Fruit fly (Drosophila melanogaster) whole organism, embryonic: ENCODE measurements around the gene CG10663.

Source experiments
- ATbp ChIP-seq: fragments of 200-800 bp; sonication (Bioruptor generic); optimal IDR thresholded peaks from 2 replicates; lab custom pipeline; 2017; ENCODE audit warnings: missing biosample characterization, mild to moderate bottlenecking, missing genetic modification characterization, missing genetic modification reagents
- Antp ChIP-seq: fragments of 200-800 bp; sonication (Bioruptor generic); optimal IDR thresholded peaks from 3 replicates; lab custom pipeline; 2016; ENCODE audit warnings: missing biosample characterization, missing genetic modification characterization
- Atf6 ChIP-seq: fragments of 200-800 bp; sonication (Bioruptor generic); IDR thresholded peaks from 2 replicates; pipeline ENCODE4 v1.3.6; 2022; ENCODE audit warnings: missing biosample characterization, missing genetic modification characterization
- Awh ChIP-seq: fragments of 200-800 bp; sonication (Bioruptor generic); IDR thresholded peaks from 2 replicates; pipeline ENCODE4, ENCODE4 v1.3.6; 2022; ENCODE audit warnings: missing biosample characterization, missing genetic modification characterization
- B-H1 ChIP-seq: fragments of 200-800 bp; sonication (Bioruptor generic); IDR thresholded peaks from 3 replicates; pipeline ENCODE4 v1.3.6; 2022; ENCODE audit warnings: missing biosample characterization, missing genetic modification characterization
- B-H2 ChIP-seq: fragments of 200-800 bp; sonication (Bioruptor generic); optimal IDR thresholded peaks from 2 replicates; lab custom pipeline; 2018; ENCODE audit warnings: missing biosample characterization, mild to moderate bottlenecking, missing genetic modification characterization
- Bdp1 ChIP-seq: fragments of 200-800 bp; sonication (Bioruptor generic); optimal IDR thresholded peaks from 3 replicates; lab custom pipeline; 2016; ENCODE audit warnings: missing biosample characterization, missing genetic modification characterization
- CG10147 ChIP-seq: fragments of 200-800 bp; sonication (Bioruptor generic); optimal IDR thresholded peaks from 2 replicates; lab custom pipeline; 2019; ENCODE audit warnings: missing biosample characterization, mild to moderate bottlenecking, missing genetic modification characterization, moderate library complexity
- CG10366 ChIP-seq: fragments of 200-800 bp; sonication (Bioruptor generic); IDR thresholded peaks from 2 replicates; pipeline ENCODE4 v1.3.6; 2022; ENCODE audit warnings: missing biosample characterization, missing genetic modification characterization
- CG10565 ChIP-seq: fragments of 200-800 bp; sonication (Bioruptor generic); optimal IDR thresholded peaks from 3 replicates; lab custom pipeline; 2016; ENCODE audit warnings: missing biosample characterization, mild to moderate bottlenecking, missing genetic modification characterization
- CG11723 ChIP-seq: fragments of 200-800 bp; sonication (Bioruptor generic); optimal IDR thresholded peaks from 2 replicates; lab custom pipeline; 2017; ENCODE audit warnings: missing biosample characterization, mild to moderate bottlenecking, missing genetic modification characterization
- CG13424 ChIP-seq: fragments of 200-800 bp; sonication (Bioruptor generic); optimal IDR thresholded peaks from 2 replicates; lab custom pipeline; 2019; ENCODE audit warnings: missing biosample characterization, mild to moderate bottlenecking, missing genetic modification characterization, moderate library complexity
- CG14710 ChIP-seq: fragments of 200-800 bp; sonication (Bioruptor generic); optimal IDR thresholded peaks from 3 replicates; lab custom pipeline; 2019; ENCODE audit warnings: missing biosample characterization, mild to moderate bottlenecking, missing genetic modification characterization, moderate library complexity
- CG15011 ChIP-seq: fragments of 200-800 bp; sonication (Bioruptor generic); optimal IDR thresholded peaks from 3 replicates; lab custom pipeline; 2018; ENCODE audit warnings: missing biosample characterization, mild to moderate bottlenecking, missing genetic modification characterization
- CG1647 ChIP-seq: fragments of 200-800 bp; sonication (Bioruptor generic); optimal IDR thresholded peaks from 3 replicates; lab custom pipeline; 2016; ENCODE audit warnings: missing biosample characterization, missing genetic modification characterization
- CG16813 ChIP-seq: fragments of 200-800 bp; sonication (Bioruptor generic); IDR thresholded peaks from 3 replicates; pipeline ENCODE4 v1.3.6; 2022; ENCODE audit warnings: missing biosample characterization, missing genetic modification characterization; ENCODE audit not compliant: partially characterized antibody
- CG18011 ChIP-seq: fragments of 200-800 bp; sonication (Bioruptor generic); optimal IDR thresholded peaks from 2 replicates; lab custom pipeline; 2017; ENCODE audit warnings: missing biosample characterization, missing genetic modification characterization, mild to moderate bottlenecking, moderate library complexity, missing genotype
- CG4328 ChIP-seq: fragments of 200-800 bp; sonication (Bioruptor generic); optimal IDR thresholded peaks from 3 replicates; lab custom pipeline; 2017; ENCODE audit warnings: missing biosample characterization, missing genetic modification reagents, missing genetic modification characterization
- CG4820 ChIP-seq: fragments of 200-800 bp; sonication (Bioruptor generic); optimal IDR thresholded peaks from 3 replicates; lab custom pipeline; 2016; ENCODE audit warnings: missing biosample characterization, missing genetic modification characterization
- CG5953 ChIP-seq: fragments of 200-800 bp; sonication (Bioruptor generic); IDR thresholded peaks from 2 replicates; pipeline ENCODE4 v1.3.6; 2022; ENCODE audit warnings: missing biosample characterization, missing genetic modification characterization
- CG6272 ChIP-seq: fragments of 200-800 bp; sonication (Bioruptor generic); IDR thresholded peaks from 2 replicates; pipeline ENCODE4 v1.3.6; 2022; ENCODE audit warnings: missing biosample characterization, missing genetic modification characterization
- CG8924 ChIP-seq: fragments of 200-800 bp; optimal IDR thresholded peaks from 3 replicates; lab custom pipeline; 2019; ENCODE audit warnings: missing biosample characterization, mild to moderate bottlenecking, missing genetic modification characterization, moderate library complexity
- CG9876 ChIP-seq: fragments of 200-800 bp; sonication (Bioruptor generic); optimal IDR thresholded peaks from 2 replicates; lab custom pipeline; 2016; ENCODE audit warnings: missing biosample characterization, missing genetic modification characterization
- CHES-1-like ChIP-seq: fragments of 200-800 bp; sonication (Bioruptor generic); optimal IDR thresholded peaks from 2 replicates; lab custom pipeline; 2016; ENCODE audit warnings: missing biosample characterization, missing genetic modification characterization
- CTCF ChIP-seq: fragments of 200-800 bp; sonication (Bioruptor generic); optimal IDR thresholded peaks from 2 replicates; lab custom pipeline; 2017; ENCODE audit warnings: missing biosample characterization, mild to moderate bottlenecking, missing genetic modification characterization, moderate library complexity
- Chrac-16 ChIP-seq: fragments of 200-800 bp; sonication (Bioruptor generic); optimal IDR thresholded peaks from 3 replicates; lab custom pipeline; 2016; ENCODE audit warnings: missing biosample characterization, missing genetic modification characterization
- Drgx ChIP-seq: fragments of 200-800 bp; sonication (Bioruptor generic); IDR thresholded peaks from 2 replicates; pipeline ENCODE4 v1.3.6; 2022; ENCODE audit warnings: missing biosample characterization, missing genetic modification characterization
- Fer1 ChIP-seq: fragments of 200-800 bp; sonication (Bioruptor generic); optimal IDR thresholded peaks from 2 replicates; lab custom pipeline; 2017; ENCODE audit warnings: missing biosample characterization, mild to moderate bottlenecking, missing genetic modification characterization
- Fer3 ChIP-seq: fragments of 200-800 bp; sonication (Bioruptor generic); optimal IDR thresholded peaks from 2 replicates; lab custom pipeline; 2018; ENCODE audit warnings: missing biosample characterization, mild to moderate bottlenecking, missing genetic modification characterization, moderate library complexity
- Kr ChIP-seq: fragments of 200-800 bp; sonication (Bioruptor generic); optimal IDR thresholded peaks from 2 replicates; lab custom pipeline; 2017; ENCODE audit warnings: missing biosample characterization, mild to moderate bottlenecking, missing genetic modification characterization
- Lpt ChIP-seq: fragments of >200 bp; optimal IDR thresholded peaks from 2 replicates; lab custom pipeline; 2018; ENCODE audit warnings: missing biosample characterization, missing genetic modification characterization
- Meics ChIP-seq: fragments of 200-800 bp; sonication (Bioruptor generic); optimal IDR thresholded peaks from 2 replicates; lab custom pipeline; 2017; ENCODE audit warnings: missing biosample characterization, mild to moderate bottlenecking, missing genetic modification characterization
- NFAT ChIP-seq: fragments of 200-800 bp; sonication (Bioruptor generic); IDR thresholded peaks from 2 replicates; pipeline ENCODE4 v1.3.6; 2022; ENCODE audit warnings: missing biosample characterization, missing genetic modification characterization
- Sin3A ChIP-seq: fragments of >200 bp; optimal IDR thresholded peaks from 2 replicates; lab custom pipeline; 2018
- Stat92E ChIP-seq, 3 experiments: fragments of >200 bp in 2 of 3; fragments of 200-800 bp in 1 of 3; sonication (Bioruptor generic) in 1 of 3; optimal IDR thresholded peaks; 2 replicates each; lab custom pipeline; 2017 to 2019; ENCODE audit warnings: missing biosample characterization in 3 of 3, missing genetic modification characterization in 3 of 3, mild to moderate bottlenecking in 1 of 3, moderate library complexity in 1 of 3
- Vsx1 ChIP-seq: fragments of 200-800 bp; sonication (Bioruptor generic); optimal IDR thresholded peaks from 2 replicates; lab custom pipeline; 2017; ENCODE audit warnings: missing biosample characterization, mild to moderate bottlenecking, missing genetic modification characterization, missing genetic modification reagents
- croc ChIP-seq: fragments of 200-800 bp; sonication (Bioruptor generic); conservative IDR thresholded peaks from 3 replicates; pipeline ENCODE4 v1.3.6; 2022; ENCODE audit warnings: missing biosample characterization, missing genetic modification characterization
- crol ChIP-seq: fragments of 200-800 bp; sonication (Bioruptor generic); IDR thresholded peaks from 2 replicates; pipeline ENCODE4 v1.3.6; 2022; ENCODE audit warnings: missing biosample characterization, missing genetic modification characterization
- cwo ChIP-seq: fragments of 200-800 bp; sonication (Bioruptor generic); optimal IDR thresholded peaks from 3 replicates; lab custom pipeline; 2017; ENCODE audit warnings: missing biosample characterization, missing genetic modification characterization, mild to moderate bottlenecking, moderate library complexity, missing genetic modification reagents
- dm ChIP-seq: fragments of 200-800 bp; sonication (Bioruptor generic); optimal IDR thresholded peaks from 3 replicates; lab custom pipeline; 2016; ENCODE audit warnings: missing biosample characterization, missing genetic modification characterization
- fd64A ChIP-seq: fragments of 200-800 bp; sonication (Bioruptor generic); optimal IDR thresholded peaks from 3 replicates; lab custom pipeline; 2018; ENCODE audit warnings: missing biosample characterization, mild to moderate bottlenecking, missing genetic modification characterization
- jing ChIP-seq: fragments of 200-800 bp; sonication (Bioruptor generic); optimal IDR thresholded peaks from 2 replicates; lab custom pipeline; 2018; ENCODE audit warnings: missing biosample characterization, mild to moderate bottlenecking, missing genetic modification characterization
- lab ChIP-seq: fragments of 200-800 bp; sonication (Bioruptor generic); optimal IDR thresholded peaks from 3 replicates; lab custom pipeline; 2017; ENCODE audit warnings: missing biosample characterization, missing genetic modification characterization, mild to moderate bottlenecking, moderate library complexity, missing genetic modification reagents
- lmd ChIP-seq: fragments of 200-800 bp; sonication (Bioruptor generic); IDR thresholded peaks from 2 replicates; pipeline ENCODE4 v1.3.6; 2022; ENCODE audit warnings: missing biosample characterization, missing genetic modification characterization
- maf-S ChIP-seq: fragments of 200-800 bp; sonication (Bioruptor generic); optimal IDR thresholded peaks from 2 replicates; lab custom pipeline; 2016; ENCODE audit warnings: missing biosample characterization, missing genetic modification characterization
- onecut ChIP-seq: fragments of 200-800 bp; sonication (Bioruptor generic); IDR thresholded peaks from 2 replicates; pipeline ENCODE4 v1.3.6; 2022; ENCODE audit warnings: missing biosample characterization, missing genetic modification characterization
- pan ChIP-seq, 4 experiments: fragments of >200 bp in 3 of 4; fragments of 200-800 bp in 1 of 4; sonication (Bioruptor generic) in 1 of 4; optimal IDR thresholded peaks in 3 of 4; IDR thresholded peaks in 1 of 4; 2 replicates each; pipeline versions ENCODE4 v1.3.6 to Lab custom; 2017 to 2022; ENCODE audit warnings: missing biosample characterization in 2 of 4, missing genetic modification characterization in 2 of 4, mixed read lengths in 1 of 4
- pnt ChIP-seq: fragments of 200-800 bp; sonication (Bioruptor generic); optimal IDR thresholded peaks from 3 replicates; lab custom pipeline; 2016; ENCODE audit warnings: missing biosample characterization, missing genetic modification characterization
- scrt ChIP-seq: fragments of 200-800 bp; sonication (Bioruptor generic); optimal IDR thresholded peaks from 2 replicates; lab custom pipeline; 2018; ENCODE audit warnings: missing biosample characterization, mild to moderate bottlenecking, missing genetic modification characterization, moderate library complexity
- slbo ChIP-seq: fragments of 200-800 bp; sonication (Bioruptor generic); IDR thresholded peaks from 2 replicates; pipeline ENCODE4 v1.3.6; 2022; ENCODE audit warnings: missing biosample characterization, missing genetic modification characterization
- z ChIP-seq: fragments of 200-800 bp; sonication (Bioruptor generic); IDR thresholded peaks from 3 replicates; pipeline ENCODE4 v1.3.6; 2022; ENCODE audit warnings: missing biosample characterization, missing genetic modification characterization

The CG10663 gene

DNA sequence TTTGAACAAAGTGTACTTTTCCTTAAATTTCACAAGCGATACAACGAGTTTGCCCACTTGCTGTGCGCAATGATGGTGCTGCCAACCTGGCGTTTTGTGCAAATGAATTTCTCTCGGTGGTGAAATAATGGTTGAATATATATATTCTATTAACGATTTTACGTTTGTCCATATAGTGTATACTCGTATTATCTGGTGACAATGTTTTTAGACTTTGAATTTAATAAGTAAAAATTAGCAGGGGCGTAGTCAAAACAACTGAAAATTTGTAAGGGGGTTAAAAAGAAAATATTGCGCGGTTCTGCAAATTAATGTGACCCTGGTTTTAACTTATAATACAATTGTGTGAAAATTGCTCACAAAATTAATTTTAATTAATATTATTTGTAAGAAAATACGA is 39.1 kb upstream of the CG10663 start, which contains the start of the genes ver and Gcn5 (continued):
- TF ChIP-seq onecut (GFP tag; lab: Robert Waterston, UW): peak; percentile 84
- peak; percentile 96 for TF ChIP-seq Drgx (GFP tag; lab: Robert Waterston, UW)
- TF ChIP-seq NFAT: peak; percentile 91
- no peak for TF ChIP-seq Kr (GFP tag; lab: Kevin White, UChicago)
- TF ChIP-seq CG6272 (GFP tag; lab: Robert Waterston, UW): peak; percentile 94
- peak; percentile 62 for TF ChIP-seq dm (GFP tag; lab: Kevin White, UChicago)
- peak; percentile 81 for TF ChIP-seq scrt (GFP tag; lab: Kevin White, UChicago)
- TF ChIP-seq lmd (GFP tag; lab: Robert Waterston, UW): peak; percentile 95
- peak; percentile 96 for TF ChIP-seq lab
- peak; percentile 93 for TF ChIP-seq B-H1
- TF ChIP-seq cwo (GFP tag; lab: Kevin White, UChicago): peak; percentile 87
- TF ChIP-seq CG9876: peak; percentile 45
- TF ChIP-seq CG1647 (GFP tag; lab: Kevin White, UChicago): peak; percentile 86
- TF ChIP-seq Bdp1 (GFP tag; lab: Kevin White, UChicago): peak; percentile 78
- peak; percentile 93 for TF ChIP-seq Meics (GFP tag; lab: Kevin White, UChicago)
- TF ChIP-seq Sin3A (lab: Kevin White, UChicago): peak; percentile 31
- TF ChIP-seq pnt: peak; percentile 77
- peak; percentile 90 for TF ChIP-seq CG10147 (GFP tag; lab: Kevin White, UChicago)
- TF ChIP-seq CTCF: peak; percentile 68
- TF ChIP-seq CG18011 (GFP tag; lab: Kevin White, UChicago): peak; percentile 85
- TF ChIP-seq CHES-1-like (GFP tag; lab: Kevin White, UChicago): peak; percentile 64
- TF ChIP-seq jing: peak; percentile 81
- peak; percentile 70 for TF ChIP-seq croc (GFP tag; lab: Robert Waterston, UW)
- TF ChIP-seq CG15011 (GFP tag; lab: Kevin White, UChicago): peak; percentile 74
- 0 out of 2 replicates have a peak, but pooled peaks have one; percentile 18 for TF ChIP-seq crol (GFP tag; lab: Robert Waterston, UW)
- no peak for TF ChIP-seq pan (optimal IDR thresholded peaks at IDR 0.05; lab: Kevin White, UChicago)
- peak in 1 of 2 experiments; percentile 95 for TF ChIP-seq pan (GFP tag; optimal IDR thresholded peaks at IDR 0.05 in 1 of 2, IDR thresholded peaks at IDR 0.05 in 1 of 2)
- peak; percentile 95 for TF ChIP-seq slbo (GFP tag; lab: Robert Waterston, UW)
- peak; percentile 81 for TF ChIP-seq maf-S (GFP tag; lab: Kevin White, UChicago)
- TF ChIP-seq CG4328 (GFP tag; lab: Kevin White, UChicago): peak; percentile 74
- TF ChIP-seq CG8924 (tag; lab: Kevin White, UChicago): peak; percentile 92
- peak; percentile 86 for TF ChIP-seq Chrac-16
- TF ChIP-seq CG5953: peak; percentile 88
- TF ChIP-seq CG16813 (GFP tag; lab: Robert Waterston, UW): no peak
- TF ChIP-seq Fer1 (GFP tag; lab: Kevin White, UChicago): peak; percentile 89
- TF ChIP-seq ATbp: peak; percentile 85
- TF ChIP-seq Fer3 (tag; lab: Kevin White, UChicago): peak; percentile 92
- TF ChIP-seq CG11723 (GFP tag; lab: Kevin White, UChicago): peak; percentile 85
- peak; percentile 91 for TF ChIP-seq CG14710 (tag; lab: Kevin White, UChicago)
- TF ChIP-seq Lpt: no peak
- TF ChIP-seq Awh (GFP tag; lab: Robert Waterston, UW): peak; percentile 93
- peak; percentile 86 for TF ChIP-seq CG4820 (GFP tag; lab: Kevin White, UChicago)
- TF ChIP-seq CG13424 (tag; lab: Kevin White, UChicago): peak; percentile 92
- TF ChIP-seq Antp (GFP tag; lab: Kevin White, UChicago): peak; percentile 79
- TF ChIP-seq Stat92E (GFP tag; optimal IDR thresholded peaks at IDR 0.05; lab: Kevin White, UChicago): peak in 1 of 3 experiments; percentile 15
- peak; percentile 63; the same call in 1 of the 3 replicates for TF ChIP-seq z (GFP tag; lab: Robert Waterston, UW)
- peak; percentile 86 for TF ChIP-seq B-H2 (GFP tag; lab: Kevin White, UChicago)
- TF ChIP-seq Vsx1 (GFP tag; lab: Kevin White, UChicago): no peak
- peak; percentile 25 for TF ChIP-seq fd64A (GFP tag; lab: Kevin White, UChicago)
- peak; percentile 14 for TF ChIP-seq CG10565
- TF ChIP-seq CG10366: peak; percentile 95
- peak; percentile 89 for TF ChIP-seq Atf6
